1 fruit fly cellular context compared by ENCODE assay signal in genomic region chr3L:16710258-16711020, dm6.
A peak's percentile ranks its signal among the peaks of the same experiment; 100 is the strongest.
TF ChIP-seq lines count a peak whose summit lies in the region.

No protein-coding gene starts in this region.

TF ChIP-seq in whole organism, embryonic, 481 proteins besides CTCF, POLR2A, EP300 and RAD21 (continued from another document and continues in another):
- TF ChIP-seq tup (GFP tag; optimal IDR thresholded peaks at IDR 0.05; lab: Kevin White, UChicago) (no peak), kah (GFP tag; optimal IDR thresholded peaks at IDR 0.05; lab: Kevin White, UChicago) (no peak), CG9437 (GFP tag; optimal IDR thresholded peaks at IDR 0.05; lab: Kevin White, UChicago) (no peak), ase (GFP tag; IDR thresholded peaks at IDR 0.05; lab: Robert Waterston, UW) (no peak), dmrt99B (tag; optimal IDR thresholded peaks at IDR 0.05; lab: Kevin White, UChicago) (peak; percentile 53), CG13424 (tag; optimal IDR thresholded peaks at IDR 0.05; lab: Kevin White, UChicago) (peak; percentile 6), peb (GFP tag; IDR thresholded peaks at IDR 0.05; lab: Robert Waterston, UW) (no peak), CG12299 (tag; optimal IDR thresholded peaks at IDR 0.05; lab: Kevin White, UChicago) (no peak), fd3F (GFP tag; optimal IDR thresholded peaks at IDR 0.05; lab: Kevin White, UChicago) (no peak), sd (tag; optimal IDR thresholded peaks at IDR 0.05; lab: Kevin White, UChicago) (no peak), repo (GFP tag; optimal IDR thresholded peaks at IDR 0.05; lab: Kevin White, UChicago) (no peak), CG15011 (GFP tag; optimal IDR thresholded peaks at IDR 0.05; lab: Kevin White, UChicago) (no peak), Dll (GFP tag; IDR thresholded peaks at IDR 0.05; lab: Robert Waterston, UW; ENCODE audit: partially characterized antibody) (no peak), CG8359 (GFP tag; optimal IDR thresholded peaks at IDR 0.05; lab: Kevin White, UChicago; ENCODE audit: borderline replicate concordance) (no peak), CG10321 (GFP tag; IDR thresholded peaks at IDR 0.05; lab: Robert Waterston, UW) (peak; percentile 92), Dek (tag; optimal IDR thresholded peaks at IDR 0.05; lab: Kevin White, UChicago) (peak; percentile 25), Scr (GFP tag; IDR thresholded peaks at IDR 0.05; lab: Robert Waterston, UW; ENCODE audit: partially characterized antibody) (no peak), Med (GFP tag; lab: Kevin White, UChicago) (peak; percentile 68), CG3995 (GFP tag; optimal IDR thresholded peaks at IDR 0.05; lab: Kevin White, UChicago) (no peak), schlank (tag; optimal IDR thresholded peaks at IDR 0.05; lab: Kevin White, UChicago) (no peak), ac (GFP tag; optimal IDR thresholded peaks at IDR 0.05; lab: Kevin White, UChicago) (no peak), NC2β (GFP tag; optimal IDR thresholded peaks at IDR 0.05; lab: Kevin White, UChicago) (no peak), Lpt (GFP tag; optimal IDR thresholded peaks at IDR 0.05; lab: Kevin White, UChicago) (no peak), ftz-f1 (GFP tag; optimal IDR thresholded peaks at IDR 0.05; lab: Kevin White, UChicago) (no peak), CG2129 (GFP tag; IDR thresholded peaks at IDR 0.05; lab: Robert Waterston, UW; ENCODE audit: partially characterized antibody) (no peak), CG11504 (tag; optimal IDR thresholded peaks at IDR 0.05; lab: Kevin White, UChicago) (peak; percentile 69), grau (tag; optimal IDR thresholded peaks at IDR 0.05; lab: Kevin White, UChicago) (peak; percentile 42), CG6765 (GFP tag; optimal IDR thresholded peaks at IDR 0.05; lab: Kevin White, UChicago) (no peak), CG30020 (tag; optimal IDR thresholded peaks at IDR 0.05; lab: Kevin White, UChicago) (no peak), aop (GFP tag; IDR thresholded peaks at IDR 0.05; lab: Robert Waterston, UW) (no peak), tna (GFP tag; IDR thresholded peaks at IDR 0.05; lab: Robert Waterston, UW; ENCODE audit: partially characterized antibody) (no peak), Hr51 (GFP tag; optimal IDR thresholded peaks at IDR 0.05; lab: Kevin White, UChicago) (peak in 1 of 2 experiments; percentile 19), NfI (GFP tag; optimal IDR thresholded peaks at IDR 0.05; lab: Kevin White, UChicago) (no peak), H15 (GFP tag; IDR thresholded peaks at IDR 0.05; lab: Robert Waterston, UW) (no peak), CG1603 (tag; optimal IDR thresholded peaks at IDR 0.05; lab: Kevin White, UChicago) (no peak), CG10147 (GFP tag; optimal IDR thresholded peaks at IDR 0.05; lab: Kevin White, UChicago) (peak; percentile 46), crol (GFP tag; IDR thresholded peaks at IDR 0.05; lab: Robert Waterston, UW) (no peak), zf30C (GFP tag; optimal IDR thresholded peaks at IDR 0.05; lab: Kevin White, UChicago) (peak; percentile 63), Eip74EF (GFP tag; optimal IDR thresholded peaks at IDR 0.05; lab: Kevin White, UChicago) (peak in 1 of 2 experiments; percentile 3), CG12155 (GFP tag; optimal IDR thresholded peaks at IDR 0.05; lab: Kevin White, UChicago) (no peak), chm (GFP tag; IDR thresholded peaks at IDR 0.05; lab: Robert Waterston, UW) (no peak; the same call in 1 of the 2 replicates), Dad (GFP tag; optimal IDR thresholded peaks at IDR 0.05; lab: Kevin White, UChicago) (no peak), CG10267 (tag; optimal IDR thresholded peaks at IDR 0.05; lab: Kevin White, UChicago) (peak; percentile 67), CG13624 (GFP tag; optimal IDR thresholded peaks at IDR 0.05; lab: Kevin White, UChicago) (no peak), CG30403 (GFP tag; optimal IDR thresholded peaks at IDR 0.05; lab: Kevin White, UChicago) (peak; percentile 42), Bgb (GFP tag; IDR thresholded peaks at IDR 0.05; lab: Robert Waterston, UW; ENCODE audit: partially characterized antibody) (no peak), CG33557 (GFP tag; optimal IDR thresholded peaks at IDR 0.05; lab: Kevin White, UChicago) (no peak), Hr3 (GFP tag; optimal IDR thresholded peaks at IDR 0.05; lab: Kevin White, UChicago) (no peak), CG9797 (GFP tag; optimal IDR thresholded peaks at IDR 0.05; lab: Kevin White, UChicago) (no peak), twi (tag; optimal IDR thresholded peaks at IDR 0.05; lab: Kevin White, UChicago) (no peak), tll (GFP tag; optimal IDR thresholded peaks at IDR 0.05; lab: Kevin White, UChicago) (no peak), Drgx (GFP tag; IDR thresholded peaks at IDR 0.05; lab: Robert Waterston, UW) (peak; percentile 77), CG17829 (tag; optimal IDR thresholded peaks at IDR 0.05; lab: Kevin White, UChicago) (peak; percentile 38), bowl (GFP tag; IDR thresholded peaks at IDR 0.05; lab: Robert Waterston, UW) (no peak), Rfx (GFP tag; IDR thresholded peaks at IDR 0.05; lab: Robert Waterston, UW) (peak; percentile 67), nmo (GFP tag; optimal IDR thresholded peaks at IDR 0.05; lab: Kevin White, UChicago) (peak; percentile 71), CG2120 (GFP tag; optimal IDR thresholded peaks at IDR 0.05; lab: Kevin White, UChicago) (no peak), da (GFP tag; optimal IDR thresholded peaks at IDR 0.05; lab: Kevin White, UChicago) (no peak), Hr78 (GFP tag; optimal IDR thresholded peaks at IDR 0.05; lab: Kevin White, UChicago) (no peak), sim (GFP tag; IDR thresholded peaks at IDR 0.05; lab: Robert Waterston, UW) (no peak), bab2 (GFP tag; optimal IDR thresholded peaks at IDR 0.05; lab: Kevin White, UChicago) (no peak), tap (tag; optimal IDR thresholded peaks at IDR 0.05; lab: Kevin White, UChicago) (no peak), Gsc (GFP tag; IDR thresholded peaks at IDR 0.05; lab: Robert Waterston, UW) (no peak), Dip3 (GFP tag; optimal IDR thresholded peaks at IDR 0.05; lab: Kevin White, UChicago) (no peak), CG14014 (GFP tag; IDR thresholded peaks at IDR 0.05; lab: Robert Waterston, UW) (peak; percentile 38; the same call in 1 of the 2 replicates), pzg (GFP tag; optimal IDR thresholded peaks at IDR 0.05; lab: Kevin White, UChicago) (no peak), CG6254 (GFP tag; optimal IDR thresholded peaks at IDR 0.05; lab: Kevin White, UChicago) (no peak), Atf6 (GFP tag; IDR thresholded peaks at IDR 0.05; lab: Robert Waterston, UW) (no peak), CkIIα-i1 (GFP tag; IDR thresholded peaks at IDR 0.05; lab: Robert Waterston, UW) (no peak), sug (tag; optimal IDR thresholded peaks at IDR 0.05; lab: Kevin White, UChicago) (no peak), toy (GFP tag; IDR thresholded peaks at IDR 0.05; lab: Robert Waterston, UW) (no peak), bsh (GFP tag; optimal IDR thresholded peaks at IDR 0.05; lab: Kevin White, UChicago) (peak in 1 of 2 experiments; percentile 20), ken (GFP tag; IDR thresholded peaks at IDR 0.05; lab: Robert Waterston, UW) (0 out of 3 replicates have a peak, but pooled peaks have one; percentile 32), zen (tag; optimal IDR thresholded peaks at IDR 0.05; lab: Kevin White, UChicago) (peak; percentile 33), ro (GFP tag; IDR thresholded peaks at IDR 0.05; lab: Robert Waterston, UW) (no peak), CG1832 (GFP tag; optimal IDR thresholded peaks at IDR 0.05; lab: Kevin White, UChicago) (peak; percentile 75), fru (optimal IDR thresholded peaks at IDR 0.05; lab: Kevin White, UChicago) (no peak), dmrt11E (tag; optimal IDR thresholded peaks at IDR 0.05; lab: Kevin White, UChicago) (peak; percentile 42), CG14050 (GFP tag; IDR thresholded peaks at IDR 0.05; lab: Robert Waterston, UW) (no peak), CG5180 (GFP tag; optimal IDR thresholded peaks at IDR 0.05; lab: Kevin White, UChicago) (no peak), CG17359 (tag; optimal IDR thresholded peaks at IDR 0.05; lab: Kevin White, UChicago) (peak; percentile 66), ab (GFP tag; optimal IDR thresholded peaks at IDR 0.05; lab: Kevin White, UChicago) (no peak), zfh2 (GFP tag; optimal IDR thresholded peaks at IDR 0.05; lab: Kevin White, UChicago) (no peak), CG11723 (GFP tag; optimal IDR thresholded peaks at IDR 0.05; lab: Kevin White, UChicago) (no peak), exex (tag; optimal IDR thresholded peaks at IDR 0.05; lab: Kevin White, UChicago) (no peak), Sry-δ (GFP tag; optimal IDR thresholded peaks at IDR 0.05; lab: Kevin White, UChicago) (no peak), Oli (tag; optimal IDR thresholded peaks at IDR 0.05; lab: Kevin White, UChicago) (peak; percentile 41), Lhr (GFP tag; optimal IDR thresholded peaks at IDR 0.05; lab: Kevin White, UChicago) (no peak), CG16779 (GFP tag; IDR thresholded peaks at IDR 0.05; lab: Robert Waterston, UW) (no peak), dati (GFP tag; IDR thresholded peaks at IDR 0.05; lab: Robert Waterston, UW) (no peak), Side (GFP tag; optimal IDR thresholded peaks at IDR 0.05; lab: Kevin White, UChicago) (no peak), z (GFP tag; IDR thresholded peaks at IDR 0.05; lab: Robert Waterston, UW) (no peak), dan (GFP tag; IDR thresholded peaks at IDR 0.05; lab: Robert Waterston, UW) (no peak), MBD-R2 (GFP tag; IDR thresholded peaks at IDR 0.05; lab: Robert Waterston, UW) (no peak), fd96Cb (tag; optimal IDR thresholded peaks at IDR 0.05; lab: Kevin White, UChicago) (peak; percentile 45), CG12744 (GFP tag; optimal IDR thresholded peaks at IDR 0.05; lab: Kevin White, UChicago) (no peak), ind (GFP tag; optimal IDR thresholded peaks at IDR 0.05; lab: Kevin White, UChicago) (no peak), Ets65A (GFP tag; lab: Kevin White, UChicago) (peak; percentile 37), CG6683 (GFP tag; optimal IDR thresholded peaks at IDR 0.05; lab: Kevin White, UChicago) (peak; percentile 28), knrl (GFP tag; IDR thresholded peaks at IDR 0.05; lab: Robert Waterston, UW; ENCODE audit: partially characterized antibody) (no peak), Asciz (GFP tag; optimal IDR thresholded peaks at IDR 0.05; lab: Kevin White, UChicago) (peak; percentile 6), CG8478 (optimal IDR thresholded peaks at IDR 0.05; lab: Kevin White, UChicago) (no peak), CG33213 (GFP tag; optimal IDR thresholded peaks at IDR 0.05; lab: Kevin White, UChicago) (no peak), inv (GFP tag; IDR thresholded peaks at IDR 0.05; lab: Robert Waterston, UW; ENCODE audit: partially characterized antibody) (no peak), gfzf (GFP tag; optimal IDR thresholded peaks at IDR 0.05; lab: Kevin White, UChicago) (no peak), B-H2 (GFP tag; optimal IDR thresholded peaks at IDR 0.05; lab: Kevin White, UChicago) (no peak), CG34224 (GFP tag; IDR thresholded peaks at IDR 0.05; lab: Robert Waterston, UW; ENCODE audit: partially characterized antibody) (no peak), D19A (tag; optimal IDR thresholded peaks at IDR 0.05; lab: Kevin White, UChicago) (peak; percentile 19), Adf1 (GFP tag; IDR thresholded peaks at IDR 0.05; lab: Robert Waterston, UW) (no peak), cato (GFP tag; optimal IDR thresholded peaks at IDR 0.05; lab: Kevin White, UChicago; ENCODE audit: borderline replicate concordance) (no peak), eve (GFP tag; optimal IDR thresholded peaks at IDR 0.05; lab: Kevin White, UChicago) (no peak), CG9876 (GFP tag; optimal IDR thresholded peaks at IDR 0.05; lab: Kevin White, UChicago) (no peak), CG7357 (GFP tag; IDR thresholded peaks at IDR 0.05; lab: Robert Waterston, UW) (peak; percentile 54; the same call in 2 of the 3 replicates), unpg (GFP tag; optimal IDR thresholded peaks at IDR 0.05; lab: Kevin White, UChicago) (peak; percentile 60), CG4404 (GFP tag; IDR thresholded peaks at IDR 0.05; lab: Robert Waterston, UW) (peak; percentile 43; the same call in 1 of the 2 replicates), slou (GFP tag; optimal IDR thresholded peaks at IDR 0.05; lab: Kevin White, UChicago) (no peak), Usf (GFP tag; optimal IDR thresholded peaks at IDR 0.05; lab: Kevin White, UChicago) (no peak), CG10274 (GFP tag; optimal IDR thresholded peaks at IDR 0.05; lab: Kevin White, UChicago) (peak; percentile 31), dm (GFP tag; optimal IDR thresholded peaks at IDR 0.05; lab: Kevin White, UChicago) (peak; percentile 48), nom (GFP tag; optimal IDR thresholded peaks at IDR 0.05; lab: Kevin White, UChicago) (no peak), Trl (optimal IDR thresholded peaks at IDR 0.05; lab: Kevin White, UChicago) (no peak), Trl (GFP tag; optimal IDR thresholded peaks at IDR 0.05; lab: Kevin White, UChicago) (no peak), usp (GFP tag; optimal IDR thresholded peaks at IDR 0.05; lab: Kevin White, UChicago) (no peak), CG11695 (GFP tag; IDR thresholded peaks at IDR 0.05; lab: Robert Waterston, UW) (peak; percentile 89), B-H1 (GFP tag; IDR thresholded peaks at IDR 0.05; lab: Robert Waterston, UW) (no peak; the same call in 2 of the 3 replicates), slp2 (GFP tag; optimal IDR thresholded peaks at IDR 0.05; lab: Kevin White, UChicago) (no peak), az2 (GFP tag; optimal IDR thresholded peaks at IDR 0.05; lab: Kevin White, UChicago) (no peak), CG10959 (GFP tag; IDR thresholded peaks at IDR 0.05; lab: Robert Waterston, UW) (no peak), bbx (GFP tag; IDR thresholded peaks at IDR 0.05; lab: Robert Waterston, UW; ENCODE audit: partially characterized antibody) (no peak), CG15601 (tag; optimal IDR thresholded peaks at IDR 0.05; lab: Kevin White, UChicago) (no peak), ato (GFP tag; IDR thresholded peaks at IDR 0.05; lab: Robert Waterston, UW; ENCODE audit: partially characterized antibody) (no peak), row (GFP tag; IDR thresholded peaks at IDR 0.05; lab: Robert Waterston, UW) (peak; percentile 61; the same call in 2 of the 3 replicates), Camta (GFP tag; optimal IDR thresholded peaks at IDR 0.05; lab: Kevin White, UChicago) (no peak), Sin3A (optimal IDR thresholded peaks at IDR 0.05; lab: Kevin White, UChicago) (no peak), CG3838 (GFP tag; optimal IDR thresholded peaks at IDR 0.05; lab: Kevin White, UChicago) (no peak), C15 (GFP tag; IDR thresholded peaks at IDR 0.05; lab: Robert Waterston, UW) (no peak), pita (GFP tag; optimal IDR thresholded peaks at IDR 0.05; lab: Kevin White, UChicago) (no peak)
